Worm (Caenorhabditis elegans): ENCODE measurements around the gene hrpa-1.

Gene hrpa-1

ce11 chrIV:3382338-3382907 is 43.8 kb upstream of the hrpa-1 start, which contains the start of gene B0546.3:
Gene B0546.3 (minus strand): TSS chrIV:3382841.
- 0 out of 2 replicates have a peak, but pooled peaks have one; percentile 31 for TF ChIP-seq zfp-3 (GFP tag; conservative IDR thresholded peaks at IDR 0.05)
- peak; percentile 58 for TF ChIP-seq ama-1 (optimal IDR thresholded peaks at IDR 0.05)
- peak; percentile 22; the same call in 1 of the 2 replicates for TF ChIP-seq Y48G9A.11 (GFP tag; IDR thresholded peaks at IDR 0.05)
- TF ChIP-seq nhr-102 (tag; optimal IDR thresholded peaks at IDR 0.05) = peak; percentile 6
- no peak for TF ChIP-seq gei-8 (GFP tag; optimal IDR thresholded peaks at IDR 0.05)
- TF ChIP-seq madf-9 (GFP tag; conservative IDR thresholded peaks at IDR 0.05) = no peak
- TF ChIP-seq nhr-41 (GFP tag; IDR thresholded peaks at IDR 0.05) = no peak
- no peak for TF ChIP-seq dpl-1 (GFP tag; optimal IDR thresholded peaks at IDR 0.05)
- peak; percentile 78 for TF ChIP-seq T20F7.1 (GFP tag; optimal IDR thresholded peaks at IDR 0.05)
- no peak for TF ChIP-seq spr-3 (GFP tag; optimal IDR thresholded peaks at IDR 0.05)
- TF ChIP-seq daf-16 (GFP tag; optimal IDR thresholded peaks at IDR 0.05) = no peak
- TF ChIP-seq daf-16 (tag; optimal IDR thresholded peaks at IDR 0.05) = peak; percentile 6
- TF ChIP-seq Y5F2A.4 (GFP tag; optimal IDR thresholded peaks at IDR 0.05) = no peak
- peak in 1 of 2 experiments; percentile 18 for TF ChIP-seq lsy-2 (tag; optimal IDR thresholded peaks at IDR 0.05)
- peak; percentile 60; the same call in 1 of the 2 replicates for TF ChIP-seq T26A8.4 (GFP tag; IDR thresholded peaks at IDR 0.05)
- TF ChIP-seq lin-38 (GFP tag; IDR thresholded peaks at IDR 0.05) = peak; percentile 43
- TF ChIP-seq dve-1 (tag; optimal IDR thresholded peaks at IDR 0.05; ENCODE audit: insufficient read depth) = peak; percentile 27
- peak; percentile 43 for TF ChIP-seq sdz-12 (GFP tag; optimal IDR thresholded peaks at IDR 0.05)

- TF ChIP-seq madf-5 (GFP tag; IDR thresholded peaks at IDR 0.05) = no peak
- TF ChIP-seq lin-38 (GFP tag; IDR thresholded peaks at IDR 0.05) = peak; percentile 66
Observed at ce11 chrIV:3378080-3378804, 39.6 kb upstream of the hrpa-1 start, which contains the start of gene otub-4. Gene otub-4 (minus strand): TSS chrIV:3378130.

DNA sequence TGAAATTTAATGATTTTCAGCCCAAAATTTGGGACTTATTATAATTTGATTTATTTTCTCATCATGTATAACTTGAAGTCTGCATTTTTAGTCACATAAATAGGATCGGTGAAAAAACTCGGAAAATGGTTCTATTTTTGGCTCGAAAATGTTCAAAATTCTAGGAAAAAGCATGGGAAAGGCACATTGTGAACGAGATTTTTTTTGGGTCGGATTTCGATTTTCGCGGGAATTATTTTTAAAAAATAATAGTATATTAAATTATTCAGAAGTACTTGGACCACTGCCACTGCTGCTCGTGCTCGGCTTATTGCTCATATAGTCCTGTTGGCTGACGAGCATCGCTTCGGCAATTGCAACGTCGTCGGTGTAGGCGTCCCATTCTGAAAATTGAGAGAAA is 34.7 kb upstream of the hrpa-1 start:
- TF ChIP-seq mes-2 (tag; optimal IDR thresholded peaks at IDR 0.05; ENCODE audit: poor library complexity, severe bottlenecking) = peak; percentile 4
- peak; percentile 30 for TF ChIP-seq dve-1 (tag; optimal IDR thresholded peaks at IDR 0.05; ENCODE audit: insufficient read depth)
- no peak for TF ChIP-seq egl-27 (tag; optimal IDR thresholded peaks at IDR 0.05)
- 0 out of 2 replicates have a peak, but pooled peaks have one; percentile 11 for TF ChIP-seq dmd-8 (GFP tag; IDR thresholded peaks at IDR 0.05)
- TF ChIP-seq duxl-1 (tag; optimal IDR thresholded peaks at IDR 0.05; ENCODE audit: poor library complexity) = peak; percentile 3
- TF ChIP-seq lsy-2 (tag; optimal IDR thresholded peaks at IDR 0.05) = no peak
- 0 out of 2 replicates have a peak, but pooled peaks have one; percentile 42 for TF ChIP-seq zfp-3 (GFP tag; conservative IDR thresholded peaks at IDR 0.05)
- TF ChIP-seq tra-1 (GFP tag; IDR thresholded peaks at IDR 0.05) = 0 out of 2 replicates have a peak, but pooled peaks have one; percentile 13
- peak; percentile 23; the same call in 1 of the 2 replicates for TF ChIP-seq lin-38 (GFP tag; IDR thresholded peaks at IDR 0.05)

DNA sequence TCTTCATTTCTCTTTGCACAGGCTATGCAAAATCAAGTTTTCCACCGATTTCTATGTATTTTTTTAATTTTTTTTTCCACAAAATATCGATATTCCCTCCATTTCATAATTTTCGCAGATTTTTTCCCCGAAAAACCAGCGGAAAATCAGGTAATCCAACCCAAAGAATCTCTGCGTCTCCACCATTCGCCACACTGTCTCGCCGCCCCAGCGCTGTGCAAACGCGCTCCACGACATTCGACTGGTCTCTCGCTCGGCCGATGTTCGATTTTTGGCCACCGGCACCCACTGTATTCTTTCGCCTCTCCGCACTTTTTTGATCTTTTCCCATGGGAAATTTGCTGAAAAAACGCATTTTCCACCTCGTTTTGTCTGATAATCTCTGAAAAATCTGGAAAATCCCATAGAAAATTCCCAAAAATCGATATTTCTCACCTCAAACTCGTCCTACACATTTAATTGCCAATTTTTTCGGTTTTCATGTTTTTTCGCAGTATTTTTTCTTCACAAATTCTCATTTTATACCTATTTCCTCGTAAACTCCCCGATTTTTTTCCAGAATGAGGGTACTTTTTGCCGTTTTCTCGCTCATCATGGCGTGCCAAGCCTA is 30.1 kb upstream of the hrpa-1 start, which contains the start of gene vha-19:
TSS of gene vha-19 (plus strand) at position 560 of the 610 bp plus-strand sequence.
- TF ChIP-seq tag-97 (GFP tag; IDR thresholded peaks at IDR 0.05) (no peak), Y48G9A.11 (GFP tag; IDR thresholded peaks at IDR 0.05) (no peak), nhr-48 (tag; optimal IDR thresholded peaks at IDR 0.05) (no peak), ceh-62 (tag; optimal IDR thresholded peaks at IDR 0.05) (no peak), sdz-12 (GFP tag; optimal IDR thresholded peaks at IDR 0.05) (no peak), nhr-42 (GFP tag; IDR thresholded peaks at IDR 0.05) (no peak), unc-130 (GFP tag; optimal IDR thresholded peaks at IDR 0.05) (no peak), dve-1 (tag; optimal IDR thresholded peaks at IDR 0.05; ENCODE audit: insufficient read depth) (no peak), Y105C5A.15 (GFP tag; IDR thresholded peaks at IDR 0.05) (no peak), mes-2 (tag; optimal IDR thresholded peaks at IDR 0.05; ENCODE audit: poor library complexity, severe bottlenecking) (peak; percentile 56), duxl-1 (tag; optimal IDR thresholded peaks at IDR 0.05; ENCODE audit: poor library complexity) (no peak), lin-29 (GFP tag; IDR thresholded peaks at IDR 0.05) (no peak), lim-7 (GFP tag; IDR thresholded peaks at IDR 0.05) (no peak), mdt-29 (GFP tag; IDR thresholded peaks at IDR 0.05) (no peak), zfp-2 (tag; optimal IDR thresholded peaks at IDR 0.05) (no peak), lin-13 (GFP tag; optimal IDR thresholded peaks at IDR 0.05) (no peak), nhr-77 (tag; optimal IDR thresholded peaks at IDR 0.05) (peak; percentile 13), lsy-2 (tag; optimal IDR thresholded peaks at IDR 0.05) (peak in 1 of 2 experiments; percentile 37), pqm-1 (tag; optimal IDR thresholded peaks at IDR 0.05) (peak; percentile 49), aha-1 (tag) (peak; percentile 48), Y75B8A.6 (GFP tag; IDR thresholded peaks at IDR 0.05) (no peak), nhr-10 (tag; optimal IDR thresholded peaks at IDR 0.05) (no peak), F26F4.8 (GFP tag; conservative IDR thresholded peaks at IDR 0.05) (no peak)

Measured in whole organism, L4 larva.